Worm (Caenorhabditis elegans) whole organism, young adult: ENCODE measurements around the gene C03B1.9.
A peak's percentile ranks its signal among the peaks of the same experiment; 100 is the strongest.

Source experiments
- B0035.1 ChIP-seq: sonication (generic microtip); optimal IDR thresholded peaks from 2 replicates; lab custom pipeline; 2016; ENCODE audit warnings: missing genetic modification characterization, mild to moderate bottlenecking, missing compliant biosample characterization, missing genotype, missing genetic modification reagents
- F33H1.4 ChIP-seq: fragments of 200-800 bp; sonication (Bioruptor generic); IDR thresholded peaks from 2 replicates; pipeline ENCODE4 v1.3.6; 2022; ENCODE audit warnings: missing genetic modification reagents, missing genetic modification characterization, missing compliant biosample characterization
- T07F8.4 ChIP-seq: sonication (generic microtip); optimal IDR thresholded peaks from 2 replicates; lab custom pipeline; 2016; ENCODE audit warnings: mild to moderate bottlenecking, missing genetic modification characterization, moderate library complexity, missing compliant biosample characterization
- Y67H2A.10 ChIP-seq: fragments of 200-800 bp; sonication (Bioruptor generic); conservative IDR thresholded peaks from 2 replicates; pipeline ENCODE4 v1.3.6; 2022; ENCODE audit warnings: missing genetic modification reagents, missing genetic modification characterization, missing compliant biosample characterization
- ama-1 ChIP-seq, 3 experiments: fragments of 150-350 bp in 1 of 3; sonication (generic microtip) in 2 of 3; optimal IDR thresholded peaks; 2 replicates each; lab custom pipeline; 2014 to 2018; ENCODE audit warnings: missing biosample characterization in 2 of 3, missing genetic modification characterization in 2 of 3, missing genetic modification reagents in 2 of 3
- attf-5 ChIP-seq: fragments of 200-800 bp; sonication (Bioruptor generic); optimal IDR thresholded peaks from 2 replicates; lab custom pipeline; 2018; ENCODE audit warnings: mild to moderate bottlenecking, missing genetic modification characterization, missing compliant biosample characterization
- attf-6 ChIP-seq: fragments of 200-800 bp; sonication (Bioruptor generic); IDR thresholded peaks from 2 replicates; pipeline ENCODE4 v1.3.6; 2022; ENCODE audit warnings: missing genetic modification reagents, missing genetic modification characterization, missing compliant biosample characterization
- cebp-2 ChIP-seq: fragments of 200-800 bp; sonication (Bioruptor generic); IDR thresholded peaks from 2 replicates; pipeline ENCODE4 v1.3.6; 2022; ENCODE audit warnings: missing genetic modification characterization, missing compliant biosample characterization
- ceh-27 ChIP-seq: fragments of 200-800 bp; sonication (Bioruptor generic); optimal IDR thresholded peaks from 2 replicates; lab custom pipeline; 2018; ENCODE audit warnings: mild to moderate bottlenecking, missing genetic modification characterization, moderate library complexity, missing compliant biosample characterization
- ceh-40 ChIP-seq: fragments of 200-800 bp; sonication (Bioruptor generic); IDR thresholded peaks from 2 replicates; pipeline ENCODE4 v1.3.6; 2022; ENCODE audit warnings: missing genetic modification characterization, missing compliant biosample characterization
- ceh-58 ChIP-seq: fragments of 200-800 bp; sonication (Bioruptor generic); IDR thresholded peaks from 2 replicates; pipeline ENCODE4 v1.3.6; 2022; ENCODE audit warnings: missing genetic modification characterization, missing compliant biosample characterization
- chd-7 ChIP-seq: sonication (generic microtip); optimal IDR thresholded peaks from 2 replicates; lab custom pipeline; 2016; ENCODE audit warnings: mild to moderate bottlenecking, missing genetic modification characterization, moderate library complexity, missing compliant biosample characterization
- dpl-1 ChIP-seq: fragments of 150-350 bp; optimal IDR thresholded peaks from 2 replicates; lab custom pipeline; 2014; ENCODE audit warnings: missing biosample characterization, missing genetic modification reagents, missing genetic modification characterization
- egl-44 ChIP-seq: fragments of 200-800 bp; sonication (Bioruptor generic); IDR thresholded peaks from 2 replicates; pipeline ENCODE4 v1.3.6; 2022; ENCODE audit warnings: missing genetic modification reagents, missing genetic modification characterization, missing compliant biosample characterization
- ets-4 ChIP-seq: fragments of 200-800 bp; sonication (Bioruptor generic); optimal IDR thresholded peaks from 2 replicates; lab custom pipeline; 2018; ENCODE audit warnings: mild to moderate bottlenecking, missing genetic modification characterization, missing compliant biosample characterization
- him-1 ChIP-seq: sonication (generic microtip); optimal IDR thresholded peaks from 2 replicates; lab custom pipeline; 2016; ENCODE audit warnings: missing genotype, missing genetic modification reagents, missing genetic modification characterization, missing compliant biosample characterization
- hmg-1.2 ChIP-seq: fragments of 200-800 bp; sonication (Bioruptor generic); IDR thresholded peaks from 2 replicates; pipeline ENCODE4 v1.3.6; 2022; ENCODE audit warnings: missing genetic modification reagents, missing genetic modification characterization, missing compliant biosample characterization
- hmg-20 ChIP-seq: fragments of 200-800 bp; sonication (Bioruptor generic); IDR thresholded peaks from 2 replicates; pipeline ENCODE4 v1.3.6; 2022; ENCODE audit warnings: missing genetic modification reagents, missing genetic modification characterization, missing compliant biosample characterization
- hsf-1 ChIP-seq: fragments of 200-800 bp; sonication (Bioruptor generic); IDR thresholded peaks from 2 replicates; pipeline ENCODE4 v1.3.6; 2022; ENCODE audit warnings: missing genetic modification reagents, missing genetic modification characterization, missing compliant biosample characterization
- lin-26 ChIP-seq: fragments of 200-800 bp; sonication (Bioruptor generic); IDR thresholded peaks from 2 replicates; pipeline ENCODE4 v1.3.6; 2022; ENCODE audit warnings: missing genetic modification reagents, missing genetic modification characterization, missing compliant biosample characterization
- madf-10 ChIP-seq: sonication (generic microtip); optimal IDR thresholded peaks from 2 replicates; lab custom pipeline; 2016; ENCODE audit warnings: mild to moderate bottlenecking, missing genetic modification characterization, missing compliant biosample characterization
- madf-6 ChIP-seq: fragments of 200-800 bp; sonication (Bioruptor generic); IDR thresholded peaks from 2 replicates; pipeline ENCODE4 v1.3.6; 2022; ENCODE audit warnings: missing genetic modification reagents, missing genetic modification characterization, missing compliant biosample characterization
- nfyb-1 ChIP-seq: fragments of 200-800 bp; sonication (Bioruptor generic); IDR thresholded peaks from 2 replicates; pipeline ENCODE4 v1.3.6; 2022; ENCODE audit warnings: missing genetic modification reagents, missing genetic modification characterization, missing compliant biosample characterization
- nhr-179 ChIP-seq: sonication (generic microtip); optimal IDR thresholded peaks from 2 replicates; lab custom pipeline; 2016; ENCODE audit warnings: mild to moderate bottlenecking, missing genetic modification characterization, missing compliant biosample characterization
- nhr-80 ChIP-seq: sonication (generic microtip); optimal IDR thresholded peaks from 2 replicates; lab custom pipeline; 2016; ENCODE audit warnings: missing genetic modification characterization, missing compliant biosample characterization
- rec-8 ChIP-seq, 2 experiments: sonication (generic microtip); optimal IDR thresholded peaks; 2 replicates each; lab custom pipeline; 2016; ENCODE audit warnings: mild to moderate bottlenecking in 2 of 2, missing genetic modification characterization in 2 of 2, missing genetic modification reagents in 2 of 2, missing genotype in 2 of 2, missing biosample characterization in 1 of 2, missing compliant biosample characterization in 1 of 2, moderate library complexity in 1 of 2
- repo-1 ChIP-seq: sonication (generic microtip); optimal IDR thresholded peaks from 2 replicates; lab custom pipeline; 2017; ENCODE audit warnings: mild to moderate bottlenecking, missing genetic modification characterization, missing compliant biosample characterization
- sdz-38 ChIP-seq: sonication (generic microtip); optimal IDR thresholded peaks from 2 replicates; lab custom pipeline; 2016; ENCODE audit warnings: missing genotype, missing genetic modification characterization, missing compliant biosample characterization
- snpc-1.3 ChIP-seq: sonication (generic microtip); optimal IDR thresholded peaks from 2 replicates; lab custom pipeline; 2017; ENCODE audit warnings: missing genetic modification characterization, mild to moderate bottlenecking, missing compliant biosample characterization, antibody characterized with exemption, moderate library complexity, missing genotype, missing genetic modification reagents; ENCODE audit not compliant: insufficient read depth
- xnd-1 ChIP-seq: sonication (generic microtip); optimal IDR thresholded peaks from 2 replicates; lab custom pipeline; 2016; ENCODE audit warnings: missing genotype, missing genetic modification reagents, missing genetic modification characterization, missing compliant biosample characterization
- zim-3 ChIP-seq: sonication (generic microtip); optimal IDR thresholded peaks from 2 replicates; lab custom pipeline; 2017; ENCODE audit warnings: mild to moderate bottlenecking, missing genetic modification characterization, moderate library complexity, missing compliant biosample characterization
- ztf-18 ChIP-seq: sonication (generic microtip); optimal IDR thresholded peaks from 2 replicates; lab custom pipeline; 2016; ENCODE audit warnings: missing genotype, mild to moderate bottlenecking, missing genetic modification characterization, missing compliant biosample characterization
- ztf-25 ChIP-seq: fragments of 200-800 bp; sonication (Bioruptor generic); IDR thresholded peaks from 2 replicates; pipeline ENCODE4 v1.3.6; 2022; ENCODE audit warnings: missing genetic modification reagents, missing genetic modification characterization, missing compliant biosample characterization
- ztf-3 ChIP-seq: fragments of 200-800 bp; sonication (Bioruptor generic); optimal IDR thresholded peaks from 2 replicates; lab custom pipeline; 2018; ENCODE audit warnings: mild to moderate bottlenecking, missing genetic modification characterization, missing compliant biosample characterization

C03B1.9 gene

ce11 chrX:6378363-6378762 is 31.4 kb upstream of the C03B1.9 start (continued):
- TF ChIP-seq ztf-25 (no peak), nhr-80 (tag; lab: Kevin White, UChicago) (peak; percentile 59), attf-5 (GFP tag; lab: Kevin White, UChicago) (peak; percentile 32)

ce11 chrX:6377634-6378288 is 30.8 kb upstream of the C03B1.9 start, which contains the start of gene lmp-1:
Gene lmp-1 (minus strand): TSS chrX:6377684.
- TF ChIP-seq nhr-80 (tag; lab: Kevin White, UChicago) (peak; percentile 27), ama-1 (optimal IDR thresholded peaks at IDR 0.05; lab: Kevin White, UChicago) (peak; percentile 74), ama-1 (GFP tag; optimal IDR thresholded peaks at IDR 0.05; lab: Kevin White, UChicago) (no peak), cebp-2 (GFP tag; lab: Robert Waterston, UW) (no peak), Y67H2A.10 (no peak)

- TF ChIP-seq snpc-1.3 (tag; lab: Kevin White, UChicago), result no peak
- no peak for TF ChIP-seq ama-1 (optimal IDR thresholded peaks at IDR 0.05; lab: Kevin White, UChicago)
- no peak for TF ChIP-seq ama-1 (GFP tag; optimal IDR thresholded peaks at IDR 0.05; lab: Kevin White, UChicago)
- no peak for TF ChIP-seq repo-1 (tag; lab: Kevin White, UChicago)
- no peak for TF ChIP-seq sdz-38
- no peak for TF ChIP-seq hmg-20 (GFP tag; lab: Robert Waterston, UW)
- no peak for TF ChIP-seq T07F8.4
- TF ChIP-seq xnd-1 (tag; lab: Kevin White, UChicago), result no peak
- TF ChIP-seq B0035.1 (tag; lab: Kevin White, UChicago), result no peak
- TF ChIP-seq ceh-40, result no peak
- no peak for TF ChIP-seq madf-6 (GFP tag; lab: Robert Waterston, UW)
- TF ChIP-seq zim-3, result no peak
- no peak for TF ChIP-seq hsf-1 (GFP tag; lab: Robert Waterston, UW)
- TF ChIP-seq attf-6, result no peak
- no peak for TF ChIP-seq madf-10
- no peak for TF ChIP-seq ceh-27 (GFP tag; lab: Kevin White, UChicago)
- TF ChIP-seq egl-44 (GFP tag; lab: Robert Waterston, UW), result no peak
- no peak for TF ChIP-seq hmg-1.2 (GFP tag; lab: Robert Waterston, UW)
- TF ChIP-seq dpl-1 (GFP tag; lab: Kevin White, UChicago), result no peak
- TF ChIP-seq, all 124 proteins: peak for 0
Observed at ce11 chrX:6374451-6374850, 27.5 kb upstream of the C03B1.9 start, which contains the start of gene C03B1.1. Gene C03B1.1 (plus strand): TSS chrX:6374751.

- TF ChIP-seq lin-26 (GFP tag; lab: Robert Waterston, UW), result no peak
- TF ChIP-seq him-1 (tag; lab: Kevin White, UChicago), result no peak
- no peak for TF ChIP-seq madf-10
- no peak for TF ChIP-seq ceh-58 (GFP tag; lab: Robert Waterston, UW)
- TF ChIP-seq nhr-80 (tag; lab: Kevin White, UChicago), result no peak
- TF ChIP-seq F33H1.4 (GFP tag; lab: Robert Waterston, UW), result no peak
- no peak for TF ChIP-seq chd-7 (tag; lab: Kevin White, UChicago)
- TF ChIP-seq hsf-1 (GFP tag; lab: Robert Waterston, UW), result no peak
- TF ChIP-seq ets-4, result no peak
- TF ChIP-seq ztf-3 (GFP tag; lab: Kevin White, UChicago), result no peak
- TF ChIP-seq nfyb-1 (GFP tag; lab: Robert Waterston, UW), result no peak
- TF ChIP-seq rec-8 (tag; optimal IDR thresholded peaks at IDR 0.05; lab: Kevin White, UChicago), result no peak
- TF ChIP-seq ztf-18 (tag; lab: Kevin White, UChicago), result no peak
- no peak for TF ChIP-seq nhr-179
Observed at ce11 chrX:6373348-6373747, 26.4 kb upstream of the C03B1.9 start, which contains the start of gene C03B1.17. Gene C03B1.17 (plus strand): TSS chrX:6373648.
